Worm (Caenorhabditis elegans) whole organism, early embryonic: ENCODE measurements around the gene egl-5.

Source experiments
- B0310.2 ChIP-seq: sonication (generic microtip); optimal IDR thresholded peaks from 2 replicates; lab custom pipeline; 2016; ENCODE audit warnings: mild to moderate bottlenecking, missing genetic modification characterization, missing compliant biosample characterization
- F13C5.2 ChIP-seq: sonication (generic microtip); optimal IDR thresholded peaks from 2 replicates; lab custom pipeline; 2017; ENCODE audit warnings: mild to moderate bottlenecking, missing genetic modification characterization, inconsistent platforms, missing compliant biosample characterization
- aly-1 ChIP-seq: sonication (generic microtip); optimal IDR thresholded peaks from 2 replicates; lab custom pipeline; 2016; ENCODE audit warnings: missing genetic modification characterization, missing compliant biosample characterization
- ama-1 ChIP-seq: fragments of 150-350 bp; optimal IDR thresholded peaks from 2 replicates; lab custom pipeline; 2014
- ets-7 ChIP-seq: sonication (generic microtip); optimal IDR thresholded peaks from 2 replicates; lab custom pipeline; 2016; ENCODE audit warnings: missing genotype, missing genetic modification characterization, missing compliant biosample characterization
- flt-1 ChIP-seq: fragments of 200-800 bp; sonication (Bioruptor generic); IDR thresholded peaks from 2 replicates; pipeline ENCODE4 v1.3.6; 2022; ENCODE audit warnings: missing genetic modification characterization, missing compliant biosample characterization
- sea-1 ChIP-seq: fragments of 200-800 bp; sonication (Bioruptor generic); conservative IDR thresholded peaks from 2 replicates; pipeline ENCODE4 v1.3.6; 2022; ENCODE audit warnings: missing genetic modification characterization, missing compliant biosample characterization
- tbx-11 ChIP-seq: fragments of 200-800 bp; sonication (Bioruptor generic); IDR thresholded peaks from 2 replicates; pipeline ENCODE4 v1.3.6; 2022; ENCODE audit warnings: missing genetic modification characterization, missing compliant biosample characterization
- tbx-37 ChIP-seq: fragments of 200-800 bp; sonication (Bioruptor generic); conservative IDR thresholded peaks from 2 replicates; pipeline ENCODE4 v1.3.6; 2022; ENCODE audit warnings: missing genetic modification reagents, missing genetic modification characterization, missing compliant biosample characterization
- tra-4 ChIP-seq: sonication (generic microtip); optimal IDR thresholded peaks from 2 replicates; lab custom pipeline; 2017; ENCODE audit warnings: missing genetic modification characterization, missing compliant biosample characterization

ce11 chrIII:7816463-7816862 lies 2.3 kb downstream of the egl-5 start:
- TF ChIP-seq ets-7 (no peak), ama-1 (no peak), tbx-37 (no peak), flt-1 (GFP tag; lab: Robert Waterston, UW) (no peak), tra-4 (tag; lab: Kevin White, UChicago) (no peak), sea-1 (GFP tag; lab: Robert Waterston, UW) (no peak), B0310.2 (tag; lab: Kevin White, UChicago) (no peak), aly-1 (no peak), F13C5.2 (no peak), tbx-11 (GFP tag; lab: Robert Waterston, UW) (no peak)
